Fruit fly (Drosophila melanogaster) whole organism, embryonic: ENCODE data around the gene sima.

Experiments used
- BtbVII ChIP-seq: fragments of 200-800 bp; sonication (Bioruptor generic); optimal IDR thresholded peaks from 3 replicates; lab custom pipeline; 2017; ENCODE audit warnings: missing biosample characterization, mild to moderate bottlenecking, missing genetic modification characterization
- CG11456 ChIP-seq: fragments of 200-800 bp; sonication (Bioruptor generic); IDR thresholded peaks from 3 replicates; pipeline ENCODE4 v1.3.6; 2022; ENCODE audit warnings: missing biosample characterization, missing genetic modification characterization
- CG11560 ChIP-seq: fragments of 200-800 bp; sonication (Bioruptor generic); IDR thresholded peaks from 3 replicates; pipeline ENCODE4 v1.3.6; 2022; ENCODE audit warnings: missing biosample characterization, missing genetic modification characterization
- CG12769 ChIP-seq: fragments of 200-800 bp; sonication (Bioruptor generic); optimal IDR thresholded peaks from 2 replicates; lab custom pipeline; 2019; ENCODE audit warnings: missing biosample characterization, mild to moderate bottlenecking, missing genetic modification characterization, moderate library complexity
- CG14441 ChIP-seq: fragments of 200-800 bp; sonication (Bioruptor generic); IDR thresholded peaks from 2 replicates; pipeline ENCODE4 v1.3.6; 2022; ENCODE audit warnings: missing biosample characterization, missing genetic modification characterization
- CG14965 ChIP-seq: fragments of 200-800 bp; sonication (Bioruptor generic); optimal IDR thresholded peaks from 2 replicates; lab custom pipeline; 2016; ENCODE audit warnings: missing biosample characterization, missing genetic modification characterization, borderline replicate concordance
- CG16815 ChIP-seq: fragments of 200-800 bp; sonication (Bioruptor generic); optimal IDR thresholded peaks from 3 replicates; lab custom pipeline; 2017; ENCODE audit warnings: missing biosample characterization, mild to moderate bottlenecking, missing genetic modification characterization
- CG30403 ChIP-seq: fragments of 200-800 bp; sonication (Bioruptor generic); optimal IDR thresholded peaks from 3 replicates; lab custom pipeline; 2016; ENCODE audit warnings: missing biosample characterization, missing genetic modification characterization
- CG31441 ChIP-seq: fragments of 200-800 bp; sonication (Bioruptor generic); IDR thresholded peaks from 2 replicates; pipeline ENCODE4 v1.3.6; 2022; ENCODE audit warnings: missing biosample characterization, missing genetic modification characterization
- CG3163 ChIP-seq: fragments of 200-800 bp; sonication (Bioruptor generic); optimal IDR thresholded peaks from 3 replicates; lab custom pipeline; 2016; ENCODE audit warnings: missing biosample characterization, missing genetic modification characterization
- CG33557 ChIP-seq: fragments of 200-800 bp; sonication (Bioruptor generic); optimal IDR thresholded peaks from 2 replicates; lab custom pipeline; 2019; ENCODE audit warnings: missing biosample characterization, mild to moderate bottlenecking, missing genetic modification characterization, moderate library complexity
- CG4328 ChIP-seq: fragments of 200-800 bp; sonication (Bioruptor generic); optimal IDR thresholded peaks from 3 replicates; lab custom pipeline; 2017; ENCODE audit warnings: missing biosample characterization, missing genetic modification reagents, missing genetic modification characterization
- CG4360 ChIP-seq: fragments of 200-800 bp; sonication (Bioruptor generic); IDR thresholded peaks from 2 replicates; pipeline ENCODE4 v1.3.6; 2022; ENCODE audit warnings: missing biosample characterization, missing genetic modification characterization
- CG4730 ChIP-seq: fragments of 200-800 bp; sonication (Bioruptor generic); IDR thresholded peaks from 2 replicates; pipeline ENCODE4 v1.3.6; 2022; ENCODE audit warnings: missing biosample characterization, missing genetic modification characterization
- CG8765 ChIP-seq: fragments of 200-800 bp; sonication (Bioruptor generic); IDR thresholded peaks from 2 replicates; pipeline ENCODE4 v1.3.6; 2022; ENCODE audit warnings: missing biosample characterization, missing genetic modification characterization
- CG9215 ChIP-seq: fragments of 200-800 bp; sonication (Bioruptor generic); IDR thresholded peaks from 2 replicates; pipeline ENCODE4 v1.3.6; 2022; ENCODE audit warnings: missing biosample characterization, missing genetic modification characterization
- CG9797 ChIP-seq: fragments of 200-800 bp; sonication (Bioruptor generic); optimal IDR thresholded peaks from 3 replicates; lab custom pipeline; 2018; ENCODE audit warnings: missing biosample characterization, mild to moderate bottlenecking, missing genetic modification characterization
- CHES-1-like ChIP-seq: fragments of 200-800 bp; sonication (Bioruptor generic); optimal IDR thresholded peaks from 2 replicates; lab custom pipeline; 2016; ENCODE audit warnings: missing biosample characterization, missing genetic modification characterization
- CTCF ChIP-seq: fragments of 200-800 bp; sonication (Bioruptor generic); optimal IDR thresholded peaks from 2 replicates; lab custom pipeline; 2017; ENCODE audit warnings: missing biosample characterization, mild to moderate bottlenecking, missing genetic modification characterization, moderate library complexity
- CoRest ChIP-seq: fragments of 200-800 bp; sonication (Bioruptor generic); optimal IDR thresholded peaks from 3 replicates; lab custom pipeline; 2018; ENCODE audit warnings: missing biosample characterization, mild to moderate bottlenecking, missing genetic modification characterization, moderate library complexity
- Dek ChIP-seq: fragments of 200-800 bp; sonication (Bioruptor generic); optimal IDR thresholded peaks from 3 replicates; lab custom pipeline; 2019; ENCODE audit warnings: missing biosample characterization, mild to moderate bottlenecking, missing genetic modification characterization, moderate library complexity
- HmgD ChIP-seq: fragments of 200-800 bp; sonication (Bioruptor generic); optimal IDR thresholded peaks from 3 replicates; lab custom pipeline; 2016; ENCODE audit warnings: missing biosample characterization, missing genetic modification characterization
- Hr39 ChIP-seq: fragments of >200 bp; optimal IDR thresholded peaks from 2 replicates; lab custom pipeline; 2017
- MESR4 ChIP-seq: fragments of 200-800 bp; sonication (Bioruptor generic); optimal IDR thresholded peaks from 2 replicates; lab custom pipeline; 2018; ENCODE audit warnings: missing biosample characterization, mild to moderate bottlenecking, missing genetic modification characterization, moderate library complexity
- Opbp ChIP-seq: fragments of 200-800 bp; sonication (Bioruptor generic); IDR thresholded peaks from 3 replicates; pipeline ENCODE4 v1.3.6; 2022; ENCODE audit warnings: missing biosample characterization, missing genetic modification characterization; ENCODE audit not compliant: partially characterized antibody
- Sry-β ChIP-seq: fragments of 200-800 bp; sonication (Bioruptor generic); optimal IDR thresholded peaks from 2 replicates; lab custom pipeline; 2018; ENCODE audit warnings: missing biosample characterization, mild to moderate bottlenecking, missing genetic modification characterization, moderate library complexity
- TFAM ChIP-seq: fragments of 200-800 bp; sonication (Bioruptor generic); optimal IDR thresholded peaks from 2 replicates; lab custom pipeline; 2017; ENCODE audit warnings: missing biosample characterization, missing genetic modification characterization, inconsistent platforms
- abd-A ChIP-seq: fragments of 200-800 bp; sonication (Bioruptor generic); optimal IDR thresholded peaks from 3 replicates; lab custom pipeline; 2019; ENCODE audit warnings: missing biosample characterization, mild to moderate bottlenecking, missing genetic modification characterization, moderate library complexity
- bab2 ChIP-seq: fragments of 200-800 bp; sonication (Bioruptor generic); optimal IDR thresholded peaks from 2 replicates; lab custom pipeline; 2016; ENCODE audit warnings: missing biosample characterization, missing genetic modification characterization
- chinmo ChIP-seq: fragments of 200-800 bp; sonication (Bioruptor generic); IDR thresholded peaks from 4 replicates; pipeline ENCODE4 v1.3.6; 2022; ENCODE audit warnings: missing biosample characterization, missing genetic modification characterization; ENCODE audit not compliant: partially characterized antibody
- crc ChIP-seq: fragments of 200-800 bp; sonication (Bioruptor generic); optimal IDR thresholded peaks from 2 replicates; lab custom pipeline; 2016; ENCODE audit warnings: missing biosample characterization, missing genetic modification characterization
- dati ChIP-seq: fragments of 200-800 bp; sonication (Bioruptor generic); IDR thresholded peaks from 2 replicates; pipeline ENCODE4 v1.3.6; 2022; ENCODE audit warnings: missing biosample characterization, missing genetic modification characterization
- hbn ChIP-seq: fragments of 200-800 bp; sonication (Bioruptor generic); IDR thresholded peaks from 2 replicates; pipeline ENCODE4 v1.3.6; 2022; ENCODE audit warnings: missing biosample characterization, missing genetic modification characterization; ENCODE audit not compliant: partially characterized antibody
- hkb ChIP-seq, 2 experiments: fragments of 200-800 bp in 1 of 2; fragments of >200 bp in 1 of 2; sonication (Bioruptor generic) in 1 of 2; IDR thresholded peaks in 1 of 2; optimal IDR thresholded peaks in 1 of 2; 2 replicates each; pipeline versions ENCODE4 v1.3.6 to Lab custom; 2017 to 2022; ENCODE audit warnings: missing biosample characterization in 1 of 2, missing genetic modification characterization in 1 of 2
- insv ChIP-seq, 2 experiments: fragments of 200-800 bp; sonication (Bioruptor generic); optimal IDR thresholded peaks; 3 replicates each; lab custom pipeline; 2016 to 2018; ENCODE audit warnings: missing biosample characterization in 2 of 2, missing genetic modification characterization in 2 of 2
- klu ChIP-seq: fragments of 200-800 bp; sonication (Bioruptor generic); IDR thresholded peaks from 2 replicates; pipeline ENCODE4 v1.3.6; 2022; ENCODE audit warnings: missing biosample characterization, missing genetic modification characterization
- knrl ChIP-seq: fragments of 200-800 bp; sonication (Bioruptor generic); IDR thresholded peaks from 3 replicates; pipeline ENCODE4 v1.3.6; 2022; ENCODE audit warnings: missing biosample characterization, missing genetic modification characterization; ENCODE audit not compliant: partially characterized antibody
- luna ChIP-seq: fragments of 200-800 bp; sonication (Bioruptor generic); optimal IDR thresholded peaks from 2 replicates; lab custom pipeline; 2016; ENCODE audit warnings: missing biosample characterization, missing genetic modification characterization
- mam ChIP-seq: fragments of 200-800 bp; sonication (Bioruptor generic); optimal IDR thresholded peaks from 3 replicates; lab custom pipeline; 2016; ENCODE audit warnings: missing biosample characterization, missing genetic modification characterization
- nerfin-1 ChIP-seq: fragments of 200-800 bp; sonication (Bioruptor generic); optimal IDR thresholded peaks from 3 replicates; lab custom pipeline; 2019; ENCODE audit warnings: missing biosample characterization, mild to moderate bottlenecking, missing genetic modification characterization, moderate library complexity
- odd ChIP-seq: fragments of 200-800 bp; sonication (Bioruptor generic); optimal IDR thresholded peaks from 2 replicates; lab custom pipeline; 2017; ENCODE audit warnings: missing biosample characterization, mild to moderate bottlenecking, missing genetic modification characterization
- peb ChIP-seq: fragments of 200-800 bp; sonication (Bioruptor generic); IDR thresholded peaks from 2 replicates; pipeline ENCODE4 v1.3.6; 2022; ENCODE audit warnings: missing biosample characterization, missing genetic modification characterization
- psq ChIP-seq: fragments of 200-800 bp; sonication (Bioruptor generic); optimal IDR thresholded peaks from 2 replicates; lab custom pipeline; 2017; ENCODE audit warnings: missing biosample characterization, missing genetic modification characterization
- ranshi ChIP-seq: fragments of 200-800 bp; sonication (Bioruptor generic); IDR thresholded peaks from 2 replicates; pipeline ENCODE4 v1.3.6; 2022; ENCODE audit warnings: missing biosample characterization, missing genetic modification characterization
- repo ChIP-seq: fragments of 200-800 bp; sonication (Bioruptor generic); optimal IDR thresholded peaks from 2 replicates; lab custom pipeline; 2016; ENCODE audit warnings: missing biosample characterization, missing genetic modification characterization
- slbo ChIP-seq: fragments of 200-800 bp; sonication (Bioruptor generic); IDR thresholded peaks from 2 replicates; pipeline ENCODE4 v1.3.6; 2022; ENCODE audit warnings: missing biosample characterization, missing genetic modification characterization
- slou ChIP-seq: fragments of 200-800 bp; sonication (Bioruptor generic); optimal IDR thresholded peaks from 3 replicates; lab custom pipeline; 2016; ENCODE audit warnings: missing biosample characterization, missing genetic modification characterization
- trh ChIP-seq: fragments of 200-800 bp; sonication (Bioruptor generic); optimal IDR thresholded peaks from 2 replicates; lab custom pipeline; 2016; ENCODE audit warnings: missing biosample characterization, missing genetic modification characterization
- vnd ChIP-seq: fragments of 200-800 bp; sonication (Bioruptor generic); IDR thresholded peaks from 3 replicates; pipeline ENCODE4 v1.3.6; 2022; ENCODE audit warnings: missing biosample characterization, missing genetic modification characterization; ENCODE audit not compliant: partially characterized antibody
- wor ChIP-seq: fragments of 200-800 bp; sonication (Bioruptor generic); IDR thresholded peaks from 2 replicates; pipeline ENCODE4 v1.3.6; 2022; ENCODE audit warnings: missing biosample characterization, missing genetic modification characterization
- zf30C ChIP-seq: fragments of 200-800 bp; sonication (Bioruptor generic); optimal IDR thresholded peaks from 3 replicates; lab custom pipeline; 2018; ENCODE audit warnings: missing biosample characterization, mild to moderate bottlenecking, missing genetic modification characterization

sima gene

DNA sequence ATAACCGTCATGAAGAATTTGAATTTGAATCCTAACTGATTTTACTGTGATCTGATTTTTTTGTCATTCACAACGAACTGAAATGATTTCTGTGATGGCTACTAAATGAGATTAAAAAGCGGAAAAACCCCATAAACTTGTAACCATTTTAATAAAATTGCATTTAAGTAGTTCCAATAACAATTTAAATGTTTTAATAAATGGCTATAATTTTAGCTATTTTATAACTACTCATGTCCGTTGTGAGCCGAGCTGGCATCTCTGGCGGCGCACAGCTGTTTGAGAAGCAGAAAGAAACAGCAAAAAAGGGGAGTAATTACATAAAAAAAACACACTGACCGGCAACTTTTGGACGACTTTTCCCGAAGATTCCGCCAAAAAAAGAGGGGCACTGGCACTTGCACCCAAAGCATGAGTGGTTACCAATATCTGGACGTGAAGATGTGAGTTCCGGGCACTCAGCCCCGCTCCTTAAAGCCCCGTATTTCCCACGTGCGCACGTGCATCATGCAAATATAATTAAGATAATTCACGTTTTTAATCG, 1.4 kb upstream of the sima start, which contains the start of the genes CG7950 and Rpp14a (continued):
- TF ChIP-seq CG12769 (tag; lab: Kevin White, UChicago) = peak; percentile 82
- no peak for TF ChIP-seq hkb (optimal IDR thresholded peaks at IDR 0.05; lab: Kevin White, UChicago)
- TF ChIP-seq hkb (GFP tag; IDR thresholded peaks at IDR 0.05; lab: Robert Waterston, UW) = peak; percentile 83
- TF ChIP-seq Hr39 (lab: Kevin White, UChicago) = no peak
- TF ChIP-seq slou = peak; percentile 43
- TF ChIP-seq crc (GFP tag; lab: Kevin White, UChicago) = peak; percentile 38
- peak; percentile 64 for TF ChIP-seq trh (GFP tag; lab: Kevin White, UChicago)
- peak; percentile 54 for TF ChIP-seq odd
- TF ChIP-seq slbo = peak; percentile 91
- peak; percentile 40 for TF ChIP-seq HmgD (GFP tag; lab: Kevin White, UChicago)
- peak; percentile 21 for TF ChIP-seq psq
- TF ChIP-seq Dek (tag; lab: Kevin White, UChicago) = peak; percentile 80
- peak; percentile 82 for TF ChIP-seq bab2 (GFP tag; lab: Kevin White, UChicago)
- peak; percentile 63 for TF ChIP-seq MESR4 (GFP tag; lab: Kevin White, UChicago)
- peak; percentile 11 for TF ChIP-seq CG9797 (GFP tag; lab: Kevin White, UChicago)
- TF ChIP-seq Opbp = no peak
- no peak for TF ChIP-seq CG14965 (GFP tag; lab: Kevin White, UChicago)
- peak; percentile 55 for TF ChIP-seq CG9215
- TF ChIP-seq CoRest (tag; lab: Kevin White, UChicago) = peak; percentile 81
- no peak; the same call in 1 of the 2 replicates for TF ChIP-seq klu (GFP tag; lab: Robert Waterston, UW)
- TF ChIP-seq CG8765 (GFP tag; lab: Robert Waterston, UW) = peak; percentile 61; the same call in 1 of the 2 replicates
- no peak for TF ChIP-seq chinmo
- TF ChIP-seq CG33557 (GFP tag; lab: Kevin White, UChicago) = peak; percentile 53
- TF ChIP-seq Sry-β (GFP tag; lab: Kevin White, UChicago) = peak; percentile 98
- TF ChIP-seq CTCF (GFP tag; lab: Kevin White, UChicago) = no peak
- TF ChIP-seq CG11560 = no peak
- peak; percentile 87 for TF ChIP-seq CG30403 (GFP tag; lab: Kevin White, UChicago)
- TF ChIP-seq hbn = no peak
- TF ChIP-seq zf30C = peak; percentile 38
- peak; percentile 54; the same call in 1 of the 2 replicates for TF ChIP-seq wor (GFP tag; lab: Robert Waterston, UW)
- peak; percentile 80 for TF ChIP-seq ranshi (GFP tag; lab: Robert Waterston, UW)
- peak; percentile 44 for TF ChIP-seq CG16815 (GFP tag; lab: Kevin White, UChicago)
- peak; percentile 46 for TF ChIP-seq abd-A (tag; lab: Kevin White, UChicago)
- peak; percentile 39 for TF ChIP-seq BtbVII (GFP tag; lab: Kevin White, UChicago)
- no peak for TF ChIP-seq knrl (GFP tag; lab: Robert Waterston, UW)
- no peak for TF ChIP-seq TFAM (GFP tag; lab: Kevin White, UChicago)
- peak; percentile 54 for TF ChIP-seq CG4328 (GFP tag; lab: Kevin White, UChicago)
- no peak for TF ChIP-seq CG4360 (GFP tag; lab: Robert Waterston, UW)
- TF ChIP-seq vnd = no peak
- TF ChIP-seq CG31441 (GFP tag; lab: Robert Waterston, UW) = peak; percentile 41; the same call in 1 of the 2 replicates
- TF ChIP-seq CG11456 (GFP tag; lab: Robert Waterston, UW) = peak; percentile 73; the same call in 2 of the 3 replicates
- peak; percentile 59 for TF ChIP-seq CG3163 (GFP tag; lab: Kevin White, UChicago)
- no peak for TF ChIP-seq dati (GFP tag; lab: Robert Waterston, UW)
- no peak for TF ChIP-seq peb
- TF ChIP-seq insv (GFP tag; optimal IDR thresholded peaks at IDR 0.05; lab: Kevin White, UChicago) = peak in 1 of 2 experiments; percentile 2
- TF ChIP-seq CHES-1-like (GFP tag; lab: Kevin White, UChicago) = peak; percentile 83
- peak; percentile 88 for TF ChIP-seq CG14441
- peak; percentile 54 for TF ChIP-seq repo (GFP tag; lab: Kevin White, UChicago)
- peak; percentile 85 for TF ChIP-seq mam (GFP tag; lab: Kevin White, UChicago)
- peak; percentile 51 for TF ChIP-seq nerfin-1 (tag; lab: Kevin White, UChicago)
- TF ChIP-seq CG4730 = peak; percentile 55
- TF ChIP-seq luna = peak; percentile 42
